Fruit fly (Drosophila melanogaster) whole organism, embryonic: ENCODE measurements around the gene pit.
A peak's percentile ranks its signal among the peaks of the same experiment; 100 is the strongest.

ENCODE experiments used
- Atf3 ChIP-seq: fragments of 200-800 bp; sonication (Bioruptor generic); optimal IDR thresholded peaks from 3 replicates; lab custom pipeline; 2016; ENCODE audit warnings: missing biosample characterization, missing genetic modification characterization
- Awh ChIP-seq: fragments of 200-800 bp; sonication (Bioruptor generic); IDR thresholded peaks from 2 replicates; pipeline ENCODE4, ENCODE4 v1.3.6; 2022; ENCODE audit warnings: missing biosample characterization, missing genetic modification characterization
- B-H1 ChIP-seq: fragments of 200-800 bp; sonication (Bioruptor generic); IDR thresholded peaks from 3 replicates; pipeline ENCODE4 v1.3.6; 2022; ENCODE audit warnings: missing biosample characterization, missing genetic modification characterization
- Blimp-1 ChIP-seq: fragments of 200-800 bp; sonication (Bioruptor generic); optimal IDR thresholded peaks from 3 replicates; lab custom pipeline; 2018; ENCODE audit warnings: missing biosample characterization, missing genetic modification characterization, mild to moderate bottlenecking, moderate library complexity, missing genetic modification reagents
- CG10462 ChIP-seq: fragments of 200-800 bp; sonication (Bioruptor generic); optimal IDR thresholded peaks from 2 replicates; lab custom pipeline; 2016; ENCODE audit warnings: missing biosample characterization, missing genetic modification characterization
- CG11085 ChIP-seq: fragments of 200-800 bp; sonication (Bioruptor generic); IDR thresholded peaks from 2 replicates; pipeline ENCODE4 v1.3.6; 2022; ENCODE audit warnings: missing biosample characterization, missing genetic modification characterization
- CG12071 ChIP-seq: fragments of 200-800 bp; sonication (Bioruptor generic); optimal IDR thresholded peaks from 3 replicates; lab custom pipeline; 2018; ENCODE audit warnings: missing biosample characterization, mild to moderate bottlenecking, missing genetic modification characterization
- CG12236 ChIP-seq: fragments of 200-800 bp; sonication (Bioruptor generic); optimal IDR thresholded peaks from 2 replicates; lab custom pipeline; 2016; ENCODE audit warnings: missing biosample characterization, missing genetic modification characterization
- CG13775 ChIP-seq: fragments of 200-800 bp; sonication (Bioruptor generic); optimal IDR thresholded peaks from 3 replicates; lab custom pipeline; 2017; ENCODE audit warnings: missing biosample characterization, mild to moderate bottlenecking, missing genetic modification characterization
- CG15011 ChIP-seq: fragments of 200-800 bp; sonication (Bioruptor generic); optimal IDR thresholded peaks from 3 replicates; lab custom pipeline; 2018; ENCODE audit warnings: missing biosample characterization, mild to moderate bottlenecking, missing genetic modification characterization
- CG15696 ChIP-seq: fragments of 200-800 bp; sonication (Bioruptor generic); optimal IDR thresholded peaks from 2 replicates; lab custom pipeline; 2019; ENCODE audit warnings: missing biosample characterization, mild to moderate bottlenecking, missing genetic modification characterization, moderate library complexity
- CG1602 ChIP-seq: fragments of 200-800 bp; sonication (Bioruptor generic); optimal IDR thresholded peaks from 3 replicates; lab custom pipeline; 2016; ENCODE audit warnings: missing biosample characterization, missing genetic modification characterization
- CG1603 ChIP-seq: fragments of 200-800 bp; sonication (Bioruptor generic); optimal IDR thresholded peaks from 2 replicates; lab custom pipeline; 2019; ENCODE audit warnings: missing biosample characterization, mild to moderate bottlenecking, missing genetic modification characterization, moderate library complexity
- CG17186 ChIP-seq: fragments of 200-800 bp; sonication (Bioruptor generic); optimal IDR thresholded peaks from 3 replicates; lab custom pipeline; 2017; ENCODE audit warnings: missing biosample characterization, missing genetic modification reagents, missing genetic modification characterization
- CG17612 ChIP-seq: fragments of 200-800 bp; sonication (Bioruptor generic); IDR thresholded peaks from 2 replicates; pipeline ENCODE4 v1.3.6; 2022; ENCODE audit warnings: missing biosample characterization, missing genetic modification characterization
- CG30403 ChIP-seq: fragments of 200-800 bp; sonication (Bioruptor generic); optimal IDR thresholded peaks from 3 replicates; lab custom pipeline; 2016; ENCODE audit warnings: missing biosample characterization, missing genetic modification characterization
- CG3065 ChIP-seq: fragments of 200-800 bp; sonication (Bioruptor generic); optimal IDR thresholded peaks from 2 replicates; lab custom pipeline; 2016; ENCODE audit warnings: missing biosample characterization, missing genetic modification characterization
- CG31388 ChIP-seq: fragments of 200-800 bp; sonication (Bioruptor generic); optimal IDR thresholded peaks from 2 replicates; lab custom pipeline; 2016; ENCODE audit warnings: missing biosample characterization, missing genetic modification characterization
- CG3407 ChIP-seq: fragments of 200-800 bp; sonication (Bioruptor generic); optimal IDR thresholded peaks from 2 replicates; lab custom pipeline; 2018; ENCODE audit warnings: missing biosample characterization, mild to moderate bottlenecking, missing genetic modification characterization
- CG5245 ChIP-seq: fragments of 200-800 bp; sonication (Bioruptor generic); optimal IDR thresholded peaks from 3 replicates; lab custom pipeline; 2016; ENCODE audit warnings: missing biosample characterization, missing genetic modification characterization
- CG7271 ChIP-seq: fragments of 200-800 bp; sonication (Bioruptor generic); optimal IDR thresholded peaks from 2 replicates; lab custom pipeline; 2018; ENCODE audit warnings: missing biosample characterization, mild to moderate bottlenecking, missing genetic modification characterization, moderate library complexity
- CG8765 ChIP-seq: fragments of 200-800 bp; sonication (Bioruptor generic); IDR thresholded peaks from 2 replicates; pipeline ENCODE4 v1.3.6; 2022; ENCODE audit warnings: missing biosample characterization, missing genetic modification characterization
- CG9876 ChIP-seq: fragments of 200-800 bp; sonication (Bioruptor generic); optimal IDR thresholded peaks from 2 replicates; lab custom pipeline; 2016; ENCODE audit warnings: missing biosample characterization, missing genetic modification characterization
- CG9932 ChIP-seq: fragments of 200-800 bp; sonication (Bioruptor generic); IDR thresholded peaks from 2 replicates; pipeline ENCODE4 v1.3.6; 2022; ENCODE audit warnings: missing biosample characterization, missing genetic modification characterization
- CHES-1-like ChIP-seq: fragments of 200-800 bp; sonication (Bioruptor generic); optimal IDR thresholded peaks from 2 replicates; lab custom pipeline; 2016; ENCODE audit warnings: missing biosample characterization, missing genetic modification characterization
- D19A ChIP-seq: fragments of 200-800 bp; optimal IDR thresholded peaks from 3 replicates; lab custom pipeline; 2019; ENCODE audit warnings: missing biosample characterization, mild to moderate bottlenecking, missing genetic modification characterization, moderate library complexity
- Dbx ChIP-seq: fragments of 200-800 bp; sonication (Bioruptor generic); IDR thresholded peaks from 3 replicates; pipeline ENCODE4 v1.3.6; 2022; ENCODE audit warnings: missing biosample characterization, missing genetic modification characterization
- GATAe ChIP-seq: fragments of 200-800 bp; sonication (Bioruptor generic); conservative IDR thresholded peaks from 2 replicates; pipeline ENCODE4 v1.3.6; 2022; ENCODE audit warnings: missing biosample characterization, missing genetic modification characterization
- Gsc ChIP-seq: fragments of 200-800 bp; sonication (Bioruptor generic); IDR thresholded peaks from 2 replicates; pipeline ENCODE4 v1.3.6; 2022; ENCODE audit warnings: missing biosample characterization, missing genetic modification characterization
- MBD-R2 ChIP-seq: fragments of 200-800 bp; sonication (Bioruptor generic); IDR thresholded peaks from 2 replicates; pipeline ENCODE4 v1.3.6; 2022; ENCODE audit warnings: missing biosample characterization, missing genetic modification characterization
- NFAT ChIP-seq: fragments of 200-800 bp; sonication (Bioruptor generic); IDR thresholded peaks from 2 replicates; pipeline ENCODE4 v1.3.6; 2022; ENCODE audit warnings: missing biosample characterization, missing genetic modification characterization
- Neu2 ChIP-seq: fragments of 200-800 bp; sonication (Bioruptor generic); optimal IDR thresholded peaks from 3 replicates; lab custom pipeline; 2016; ENCODE audit warnings: missing biosample characterization, missing genetic modification characterization, borderline replicate concordance
- NfI ChIP-seq: fragments of 200-800 bp; sonication (Bioruptor generic); optimal IDR thresholded peaks from 3 replicates; lab custom pipeline; 2018; ENCODE audit warnings: missing biosample characterization, mild to moderate bottlenecking, missing genetic modification characterization, moderate library complexity
- Ravus ChIP-seq: fragments of 200-800 bp; sonication (Bioruptor generic); IDR thresholded peaks from 2 replicates; pipeline ENCODE4 v1.3.6; 2022; ENCODE audit warnings: missing biosample characterization, missing genetic modification characterization
- Rfx ChIP-seq: fragments of 200-800 bp; sonication (Bioruptor generic); IDR thresholded peaks from 2 replicates; pipeline ENCODE4 v1.3.6; 2022; ENCODE audit warnings: missing biosample characterization, missing genetic modification characterization
- amos ChIP-seq: fragments of 200-800 bp; sonication (Bioruptor generic); IDR thresholded peaks from 2 replicates; pipeline ENCODE4 v1.3.6; 2022; ENCODE audit warnings: missing biosample characterization, missing genetic modification characterization; ENCODE audit not compliant: partially characterized antibody
- bab2 ChIP-seq: fragments of 200-800 bp; sonication (Bioruptor generic); optimal IDR thresholded peaks from 2 replicates; lab custom pipeline; 2016; ENCODE audit warnings: missing biosample characterization, missing genetic modification characterization
- br ChIP-seq: fragments of >200 bp; optimal IDR thresholded peaks from 2 replicates; lab custom pipeline; 2017
- dati ChIP-seq: fragments of 200-800 bp; sonication (Bioruptor generic); IDR thresholded peaks from 2 replicates; pipeline ENCODE4 v1.3.6; 2022; ENCODE audit warnings: missing biosample characterization, missing genetic modification characterization
- eve ChIP-seq, 2 experiments: fragments of >200 bp; optimal IDR thresholded peaks; 2 replicates each; lab custom pipeline; 2017; ENCODE audit warnings: missing biosample characterization in 2 of 2, missing genetic modification characterization in 2 of 2
- gce ChIP-seq: fragments of 200-800 bp; sonication (Bioruptor generic); IDR thresholded peaks from 3 replicates; pipeline ENCODE4 v1.3.6; 2022; ENCODE audit warnings: missing biosample characterization, missing genetic modification characterization
- klu ChIP-seq: fragments of 200-800 bp; sonication (Bioruptor generic); IDR thresholded peaks from 2 replicates; pipeline ENCODE4 v1.3.6; 2022; ENCODE audit warnings: missing biosample characterization, missing genetic modification characterization
- nmo ChIP-seq: fragments of 200-800 bp; sonication (Bioruptor generic); optimal IDR thresholded peaks from 2 replicates; lab custom pipeline; 2018; ENCODE audit warnings: missing biosample characterization, mild to moderate bottlenecking, missing genetic modification characterization, moderate library complexity
- peb ChIP-seq: fragments of 200-800 bp; sonication (Bioruptor generic); IDR thresholded peaks from 2 replicates; pipeline ENCODE4 v1.3.6; 2022; ENCODE audit warnings: missing biosample characterization, missing genetic modification characterization
- prd ChIP-seq, 3 experiments: fragments of >200 bp in 2 of 3; fragments of 200-800 bp in 1 of 3; sonication (Bioruptor generic) in 1 of 3; optimal IDR thresholded peaks in 2 of 3; IDR thresholded peaks in 1 of 3; 2 replicates in 2 of 3; 3 replicates in 1 of 3; pipeline versions ENCODE4 v1.3.6 to Lab custom; 2017 to 2022; ENCODE audit warnings: missing biosample characterization in 1 of 3, missing genetic modification characterization in 1 of 3
- ro ChIP-seq: fragments of 200-800 bp; sonication (Bioruptor generic); IDR thresholded peaks from 2 replicates; pipeline ENCODE4 v1.3.6; 2022; ENCODE audit warnings: missing biosample characterization, missing genetic modification characterization
- seq ChIP-seq: fragments of 200-800 bp; sonication (Bioruptor generic); IDR thresholded peaks from 2 replicates; pipeline ENCODE4 v1.3.6; 2022; ENCODE audit warnings: missing biosample characterization, missing genetic modification characterization
- slou ChIP-seq: fragments of 200-800 bp; sonication (Bioruptor generic); optimal IDR thresholded peaks from 3 replicates; lab custom pipeline; 2016; ENCODE audit warnings: missing biosample characterization, missing genetic modification characterization
- stc ChIP-seq: fragments of 200-800 bp; sonication (Bioruptor generic); IDR thresholded peaks from 2 replicates; pipeline ENCODE4 v1.3.6; 2022; ENCODE audit warnings: missing biosample characterization, missing genetic modification characterization
- sug ChIP-seq: fragments of 200-800 bp; optimal IDR thresholded peaks from 2 replicates; lab custom pipeline; 2019; ENCODE audit warnings: missing biosample characterization, mild to moderate bottlenecking, missing genetic modification characterization, moderate library complexity
- tx ChIP-seq: fragments of 200-800 bp; sonication (Bioruptor generic); optimal IDR thresholded peaks from 2 replicates; lab custom pipeline; 2016; ENCODE audit warnings: missing biosample characterization, missing genetic modification characterization

Gene pit

dm6 chr3R:22018777-22019420, 15.2 kb upstream of the pit start, which contains the start of gene Idh3b (continued):
- no peak for TF ChIP-seq Dbx
- peak; percentile 57 for TF ChIP-seq klu (GFP tag; lab: Robert Waterston, UW)
- TF ChIP-seq CG11085 (GFP tag; lab: Robert Waterston, UW), result no peak; the same call in 1 of the 2 replicates
- peak; percentile 83 for TF ChIP-seq CG17186 (GFP tag; lab: Kevin White, UChicago)
- no peak for TF ChIP-seq CG12236 (GFP tag; lab: Kevin White, UChicago)
- peak; percentile 3 for TF ChIP-seq CG10462 (GFP tag; lab: Kevin White, UChicago)
- no peak for TF ChIP-seq Awh (GFP tag; lab: Robert Waterston, UW)
- no peak for TF ChIP-seq Neu2
- peak; percentile 84; the same call in 1 of the 2 replicates for TF ChIP-seq NFAT (GFP tag; lab: Robert Waterston, UW)
- no peak for TF ChIP-seq CG15011
- no peak for TF ChIP-seq NfI (GFP tag; lab: Kevin White, UChicago)
- TF ChIP-seq D19A, result no peak
- TF ChIP-seq eve (GFP tag; optimal IDR thresholded peaks at IDR 0.05; lab: Kevin White, UChicago), result no peak
- TF ChIP-seq CG15696, result no peak
- peak; percentile 98 for TF ChIP-seq amos
- TF ChIP-seq CG1602 (GFP tag; lab: Kevin White, UChicago), result peak; percentile 3
- no peak for TF ChIP-seq GATAe (GFP tag; lab: Robert Waterston, UW)
- no peak for TF ChIP-seq dati (GFP tag; lab: Robert Waterston, UW)
- no peak for TF ChIP-seq CG8765 (GFP tag; lab: Robert Waterston, UW)
- TF ChIP-seq CG13775 (GFP tag; lab: Kevin White, UChicago), result no peak
- no peak for TF ChIP-seq seq (GFP tag; lab: Robert Waterston, UW)
- TF ChIP-seq nmo (GFP tag; lab: Kevin White, UChicago), result no peak
- TF ChIP-seq CG7271 (tag; lab: Kevin White, UChicago), result no peak
- peak; percentile 69 for TF ChIP-seq CG30403 (GFP tag; lab: Kevin White, UChicago)
- TF ChIP-seq stc (GFP tag; lab: Robert Waterston, UW), result no peak
- TF ChIP-seq CG3407 (GFP tag; lab: Kevin White, UChicago), result peak; percentile 26
- TF ChIP-seq peb (GFP tag; lab: Robert Waterston, UW), result 0 out of 2 replicates have a peak, but pooled peaks have one; percentile 10
- TF ChIP-seq B-H1, result no peak
- TF ChIP-seq CG17612, result no peak
- TF ChIP-seq CG3065 (GFP tag; lab: Kevin White, UChicago), result peak; percentile 55
- no peak for TF ChIP-seq Atf3 (GFP tag; lab: Kevin White, UChicago)
- peak; percentile 6 for TF ChIP-seq slou (GFP tag; lab: Kevin White, UChicago)
- peak; percentile 91 for TF ChIP-seq CG1603 (tag; lab: Kevin White, UChicago)
- TF ChIP-seq prd (optimal IDR thresholded peaks at IDR 0.05; lab: Kevin White, UChicago), result no peak
- no peak for TF ChIP-seq prd (GFP tag; IDR thresholded peaks at IDR 0.05; lab: Robert Waterston, UW)
- peak; percentile 84 for TF ChIP-seq CHES-1-like (GFP tag; lab: Kevin White, UChicago)
- TF ChIP-seq CG12071 (GFP tag; lab: Kevin White, UChicago), result no peak
- no peak for TF ChIP-seq ro (GFP tag; lab: Robert Waterston, UW)
- TF ChIP-seq bab2 (GFP tag; lab: Kevin White, UChicago), result peak; percentile 35
- peak; percentile 65 for TF ChIP-seq sug
- no peak; the same call in 1 of the 2 replicates for TF ChIP-seq CG9932 (GFP tag; lab: Robert Waterston, UW)
- no peak for TF ChIP-seq CG31388 (GFP tag; lab: Kevin White, UChicago)
- no peak for TF ChIP-seq Ravus (GFP tag; lab: Robert Waterston, UW)
- peak; percentile 48 for TF ChIP-seq CG5245 (GFP tag; lab: Kevin White, UChicago)
- no peak for TF ChIP-seq Gsc
- TF ChIP-seq br, result no peak
- peak; percentile 27 for TF ChIP-seq CG9876 (GFP tag; lab: Kevin White, UChicago)
- TF ChIP-seq tx (GFP tag; lab: Kevin White, UChicago), result peak; percentile 45
- no peak for TF ChIP-seq Rfx (GFP tag; lab: Robert Waterston, UW)
- TF ChIP-seq Blimp-1 (GFP tag; lab: Kevin White, UChicago), result no peak
- TF ChIP-seq gce (GFP tag; lab: Robert Waterston, UW), result no peak
- TF ChIP-seq MBD-R2 (GFP tag; lab: Robert Waterston, UW), result peak; percentile 97
